Worm (Caenorhabditis elegans) whole organism, mixed stage, embryonic: ENCODE results near the gene dhs-17.
"Not testable (repeated sequence)": the region's sequence is repeated elsewhere in the genome, so short reads cannot be mapped to it uniquely, and the experiment has no call there.

Source experiments
- M03D4.4 ChIP-seq: sonication (generic microtip); optimal IDR thresholded peaks from 2 replicates; lab custom pipeline; 2017; ENCODE audit warnings: mild to moderate bottlenecking, missing genetic modification characterization, missing compliant biosample characterization
- bed-3 ChIP-seq: fragments of 200-800 bp; sonication (Bioruptor generic); optimal IDR thresholded peaks from 3 replicates; lab custom pipeline; 2018; ENCODE audit warnings: mild to moderate bottlenecking, missing genetic modification characterization, moderate library complexity, missing compliant biosample characterization
- blmp-1 ChIP-seq: fragments of 150-350 bp; optimal IDR thresholded peaks from 2 replicates; lab custom pipeline; 2014; ENCODE audit warnings: missing biosample characterization, missing genetic modification characterization
- ceh-39 ChIP-seq: fragments of 150-350 bp; optimal IDR thresholded peaks from 2 replicates; lab custom pipeline; 2014; ENCODE audit warnings: missing biosample characterization, missing genetic modification characterization
- ceh-43 ChIP-seq: fragments of 200-800 bp; sonication (Bioruptor generic); optimal IDR thresholded peaks from 2 replicates; lab custom pipeline; 2018; ENCODE audit warnings: mild to moderate bottlenecking, missing genetic modification characterization, moderate library complexity, missing compliant biosample characterization
- ceh-83 ChIP-seq: fragments of 200-800 bp; sonication (Bioruptor generic); optimal IDR thresholded peaks from 2 replicates; lab custom pipeline; 2018; ENCODE audit warnings: mild to moderate bottlenecking, missing genetic modification characterization, missing compliant biosample characterization
- ces-1 ChIP-seq: fragments of 150-350 bp; optimal IDR thresholded peaks from 2 replicates; lab custom pipeline; 2014; ENCODE audit warnings: missing biosample characterization, missing genetic modification reagents, missing genetic modification characterization
- cnd-1 ChIP-seq: fragments of 200-800 bp; sonication (Bioruptor generic); optimal IDR thresholded peaks from 2 replicates; lab custom pipeline; 2018; ENCODE audit warnings: mild to moderate bottlenecking, missing genetic modification characterization, missing compliant biosample characterization
- drap-1 ChIP-seq: fragments of 200-800 bp; sonication (Bioruptor generic); optimal IDR thresholded peaks from 3 replicates; lab custom pipeline; 2018; ENCODE audit warnings: mild to moderate bottlenecking, missing genetic modification characterization, missing compliant biosample characterization
- elt-1 ChIP-seq: sonication (generic microtip); optimal IDR thresholded peaks from 2 replicates; lab custom pipeline; 2017; ENCODE audit warnings: missing genetic modification characterization, mild to moderate bottlenecking, missing compliant biosample characterization, antibody characterized with exemption, moderate library complexity, borderline replicate concordance; ENCODE audit not compliant: insufficient read depth
- elt-3 ChIP-seq: fragments of 150-350 bp; optimal IDR thresholded peaks from 2 replicates; lab custom pipeline; 2014; ENCODE audit warnings: missing biosample characterization, missing genetic modification characterization
- flh-1 ChIP-seq: fragments of 200-800 bp; sonication (Bioruptor generic); optimal IDR thresholded peaks from 2 replicates; lab custom pipeline; 2018; ENCODE audit warnings: mild to moderate bottlenecking, missing genetic modification characterization, moderate library complexity, missing compliant biosample characterization
- ham-2 ChIP-seq: fragments of 200-800 bp; sonication (Bioruptor generic); optimal IDR thresholded peaks from 2 replicates; lab custom pipeline; 2018; ENCODE audit warnings: mild to moderate bottlenecking, missing genetic modification characterization, missing compliant biosample characterization
- hlh-1 ChIP-seq: fragments of 150-350 bp; optimal IDR thresholded peaks from 2 replicates; lab custom pipeline; 2014; ENCODE audit warnings: missing biosample characterization, missing genetic modification reagents, missing genetic modification characterization
- lin-13 ChIP-seq: fragments of 150-350 bp; optimal IDR thresholded peaks from 2 replicates; lab custom pipeline; 2014; ENCODE audit warnings: missing biosample characterization, missing genetic modification characterization
- lin-32 ChIP-seq: fragments of 200-800 bp; sonication (Bioruptor generic); optimal IDR thresholded peaks from 2 replicates; lab custom pipeline; 2018; ENCODE audit warnings: mild to moderate bottlenecking, missing genetic modification characterization, missing compliant biosample characterization
- mab-5 ChIP-seq: fragments of 150-350 bp; optimal IDR thresholded peaks from 2 replicates; lab custom pipeline; 2014; ENCODE audit warnings: missing biosample characterization, missing genetic modification characterization
- mep-1 ChIP-seq: fragments of 150-350 bp; optimal IDR thresholded peaks from 2 replicates; lab custom pipeline; 2017; ENCODE audit warnings: missing biosample characterization, missing genetic modification reagents, missing genetic modification characterization, inconsistent platforms
- nhr-12 ChIP-seq: fragments of 150-350 bp; optimal IDR thresholded peaks from 2 replicates; lab custom pipeline; 2014; ENCODE audit warnings: missing biosample characterization, missing genetic modification characterization
- nhr-2 ChIP-seq: fragments of 150-350 bp; optimal IDR thresholded peaks from 2 replicates; lab custom pipeline; 2014; ENCODE audit warnings: missing biosample characterization, missing genetic modification characterization
- pha-4 ChIP-seq: fragments of 150-350 bp; optimal IDR thresholded peaks from 2 replicates; lab custom pipeline; 2018; ENCODE audit warnings: missing biosample characterization, missing genetic modification reagents, missing genetic modification characterization
- sem-2 ChIP-seq: fragments of 200-800 bp; sonication (Bioruptor generic); optimal IDR thresholded peaks from 2 replicates; lab custom pipeline; 2018; ENCODE audit warnings: mild to moderate bottlenecking, missing genetic modification characterization, missing compliant biosample characterization
- sptf-1 ChIP-seq: sonication (generic microtip); optimal IDR thresholded peaks from 2 replicates; lab custom pipeline; 2017; ENCODE audit warnings: mild to moderate bottlenecking, missing genetic modification characterization, moderate library complexity, missing compliant biosample characterization
- tbx-8 ChIP-seq: fragments of 200-800 bp; sonication (Bioruptor generic); optimal IDR thresholded peaks from 2 replicates; lab custom pipeline; 2018; ENCODE audit warnings: mild to moderate bottlenecking, missing genetic modification characterization, moderate library complexity, missing compliant biosample characterization
- unc-120 ChIP-seq: sonication (generic microtip); optimal IDR thresholded peaks from 2 replicates; lab custom pipeline; 2017; ENCODE audit warnings: missing genetic modification characterization, missing compliant biosample characterization; ENCODE audit not compliant: poor library complexity, severe bottlenecking
- unc-39 ChIP-seq: fragments of 150-350 bp; optimal IDR thresholded peaks from 2 replicates; lab custom pipeline; 2014; ENCODE audit warnings: missing biosample characterization, missing genetic modification characterization
- unc-62 ChIP-seq: fragments of 150-350 bp; optimal IDR thresholded peaks from 2 replicates; lab custom pipeline; 2014; ENCODE audit warnings: missing biosample characterization, missing genetic modification reagents, missing genetic modification characterization
- zip-8 ChIP-seq: fragments of 150-350 bp; optimal IDR thresholded peaks from 2 replicates; lab custom pipeline; 2014; ENCODE audit warnings: missing biosample characterization, missing genetic modification characterization
- ztf-11 ChIP-seq: fragments of 150-350 bp; optimal IDR thresholded peaks from 2 replicates; lab custom pipeline; 2014; ENCODE audit warnings: missing biosample characterization, missing genetic modification characterization

dhs-17 gene

ce11 chrV:6043275-6044271 lies 9.0 kb upstream of the dhs-17 start, which contains the start of gene cpi-2:
cpi-2 (plus strand) TSS chrV:6044062.
- TF ChIP-seq tbx-8 (GFP tag; lab: Kevin White, UChicago): no peak
- TF ChIP-seq drap-1 (GFP tag; lab: Kevin White, UChicago): no peak
- no peak for TF ChIP-seq elt-3 (tag; lab: Kevin White, UChicago)
- no peak for TF ChIP-seq nhr-2
- peak; percentile 8 for TF ChIP-seq mep-1 (tag; lab: Kevin White, UChicago)
- no peak for TF ChIP-seq ztf-11 (tag; lab: Kevin White, UChicago)
- TF ChIP-seq hlh-1: no peak
- peak; percentile 65 for TF ChIP-seq ceh-39 (tag; lab: Kevin White, UChicago)
- TF ChIP-seq M03D4.4 (tag; lab: Kevin White, UChicago): no peak
- TF ChIP-seq cnd-1 (tag; lab: Kevin White, UChicago): no peak
- TF ChIP-seq pha-4 (tag; lab: Kevin White, UChicago): peak; percentile 71
- TF ChIP-seq sptf-1: no peak
- TF ChIP-seq ces-1 (GFP tag; lab: Kevin White, UChicago): peak; percentile 24
- no peak for TF ChIP-seq nhr-12
- TF ChIP-seq unc-120: peak; percentile 50
- TF ChIP-seq ceh-43 (GFP tag; lab: Kevin White, UChicago): no peak
- TF ChIP-seq, all 35 proteins: peak for 5

ce11 chrV:6041375-6041774 lies 6.8 kb upstream of the dhs-17 start, which contains the start of gene R01B10.2:
R01B10.2 (minus strand) TSS chrV:6041475.
- TF ChIP-seq elt-3 (tag; lab: Kevin White, UChicago): no peak
- no peak for TF ChIP-seq elt-1
- no peak for TF ChIP-seq lin-32
- no peak for TF ChIP-seq sem-2 (GFP tag; lab: Kevin White, UChicago)
- no peak for TF ChIP-seq unc-120
- no peak for TF ChIP-seq ces-1 (GFP tag; lab: Kevin White, UChicago)
- no peak for TF ChIP-seq zip-8 (tag; lab: Kevin White, UChicago)

ce11 chrV:6038405-6039151 lies 4.0 kb upstream of the dhs-17 start, which contains the start of gene F29G9.1:
F29G9.1 (plus strand) TSS chrV:6039101.
- not testable (repeated sequence) for TF ChIP-seq blmp-1, elt-3, pha-4 (tag; lab: Kevin White, UChicago)

ce11 chrV:6036547-6036946 lies 1.9 kb upstream of the dhs-17 start:
- TF ChIP-seq bed-3 (GFP tag; lab: Kevin White, UChicago) (no peak), ceh-43 (GFP tag; lab: Kevin White, UChicago) (no peak), zip-8 (tag; lab: Kevin White, UChicago) (no peak), ham-2 (GFP tag; lab: Kevin White, UChicago) (no peak)

- TF ChIP-seq ces-1 (GFP tag; lab: Kevin White, UChicago): peak; percentile 22
- no peak for TF ChIP-seq pha-4 (tag; lab: Kevin White, UChicago)
- TF ChIP-seq sem-2 (GFP tag; lab: Kevin White, UChicago): no peak
Measured at ce11 chrV:6033512-6033911, 1.1 kb downstream of the dhs-17 start.

- no peak for TF ChIP-seq flh-1 (GFP tag; lab: Kevin White, UChicago)
- TF ChIP-seq unc-39 (tag; lab: Kevin White, UChicago): no peak
- no peak for TF ChIP-seq M03D4.4 (tag; lab: Kevin White, UChicago)
- no peak for TF ChIP-seq ceh-83
- TF ChIP-seq ceh-43 (GFP tag; lab: Kevin White, UChicago): no peak
- no peak for TF ChIP-seq zip-8 (tag; lab: Kevin White, UChicago)
- no peak for TF ChIP-seq unc-62
- TF ChIP-seq hlh-1: no peak
- TF ChIP-seq cnd-1 (tag; lab: Kevin White, UChicago): no peak
- TF ChIP-seq sem-2 (GFP tag; lab: Kevin White, UChicago): no peak
- no peak for TF ChIP-seq mab-5 (tag; lab: Kevin White, UChicago)
- TF ChIP-seq lin-13 (tag; lab: Kevin White, UChicago): no peak
- TF ChIP-seq blmp-1 (tag; lab: Kevin White, UChicago): no peak
- no peak for TF ChIP-seq nhr-2
Measured at ce11 chrV:6031585-6031984, 3.0 kb downstream of the dhs-17 start.
